Fruit fly (Drosophila melanogaster) ovary, adult (tissue): ENCODE measurements around the gene AP-2alpha.

Experiments used
- CG17801 ChIP-seq: fragments of 200-800 bp; optimal IDR thresholded peaks from 2 replicates; lab custom pipeline; 2019; ENCODE audit warnings: missing biosample characterization, mild to moderate bottlenecking, missing genetic modification characterization, moderate library complexity; ENCODE audit not compliant: partially characterized antibody

Gene AP-2alpha

DNA sequence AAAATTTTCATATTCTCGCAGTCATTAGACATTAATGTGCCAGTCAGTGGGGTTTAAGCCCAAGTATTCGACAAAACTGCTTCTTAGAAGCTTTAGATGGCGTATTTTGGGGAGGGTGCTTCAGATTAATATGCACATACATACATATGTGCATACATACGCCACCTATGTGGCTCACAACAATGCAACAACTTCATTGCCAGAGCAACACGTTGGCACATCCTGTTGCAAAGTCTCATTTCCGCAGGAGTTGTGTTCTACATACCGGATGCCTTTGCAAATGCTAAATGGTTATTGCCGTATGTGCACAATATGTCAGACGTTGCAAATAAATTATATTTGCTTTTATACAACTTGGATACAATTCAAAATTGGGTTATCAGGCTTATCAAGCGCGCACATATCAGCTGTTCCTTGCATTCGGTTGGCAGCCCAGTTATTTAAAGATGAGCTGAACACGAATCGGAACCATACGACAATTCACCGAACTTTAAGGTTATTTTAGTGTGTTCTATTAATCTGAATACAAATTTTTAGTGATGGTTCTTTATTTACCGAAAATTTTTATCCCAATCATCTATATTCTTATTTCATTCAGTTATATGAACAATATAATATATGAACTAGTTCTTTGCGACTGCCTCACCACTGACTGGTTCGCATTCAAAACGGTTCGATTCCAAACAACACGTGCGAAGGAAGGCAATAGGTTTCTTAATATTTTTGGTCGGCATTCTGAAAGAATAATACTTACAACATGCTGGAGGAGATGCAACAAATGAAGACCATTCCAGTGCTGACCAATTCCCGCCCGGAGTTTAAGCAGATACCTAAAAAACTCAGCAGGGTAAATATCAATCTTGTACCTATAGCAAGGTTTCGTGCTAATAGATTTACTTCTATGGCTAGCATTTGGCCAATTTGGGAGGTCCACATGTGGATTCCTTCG is 10.7 kb downstream of the AP-2alpha start, which contains the start of gene Polr1B:
Gene Polr1B (plus strand): TSS at position 659 of the 949 bp plus-strand sequence.
- no peak for TF ChIP-seq CG17801

dm6 chr2L:402098-402497 is 12.5 kb downstream of the AP-2alpha start, which contains the start of gene CG4213:
Gene CG4213 (minus strand): TSS chr2L:402198.
- no peak for TF ChIP-seq CG17801

dm6 chr2L:395366-396117 is 19.0 kb downstream of the AP-2alpha start:
- no peak for TF ChIP-seq CG17801

DNA sequence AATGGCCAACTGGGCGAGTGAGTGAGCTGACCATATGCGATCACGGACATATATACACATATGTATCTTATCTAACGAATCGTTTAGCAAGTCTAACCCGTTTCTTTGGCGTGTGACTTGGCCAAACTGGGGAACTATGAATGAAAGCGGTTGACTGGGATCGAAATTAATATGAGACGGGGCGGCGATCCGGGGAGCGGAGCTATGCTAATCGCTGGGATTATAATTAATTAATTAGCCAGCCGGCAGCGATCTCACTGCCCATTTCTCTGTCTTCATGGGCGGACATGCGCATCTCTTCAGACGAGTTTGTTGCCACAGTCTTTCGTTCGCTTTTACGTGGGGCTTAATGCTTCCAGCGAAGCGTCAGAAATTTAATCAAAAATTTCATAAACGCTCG is 22.0 kb downstream of the AP-2alpha start:
- TF ChIP-seq CG17801 = no peak

- TF ChIP-seq CG17801 = no peak
These were observed 24.1 kb downstream of the AP-2alpha start for dm6 chr2L:390509-390908.

DNA sequence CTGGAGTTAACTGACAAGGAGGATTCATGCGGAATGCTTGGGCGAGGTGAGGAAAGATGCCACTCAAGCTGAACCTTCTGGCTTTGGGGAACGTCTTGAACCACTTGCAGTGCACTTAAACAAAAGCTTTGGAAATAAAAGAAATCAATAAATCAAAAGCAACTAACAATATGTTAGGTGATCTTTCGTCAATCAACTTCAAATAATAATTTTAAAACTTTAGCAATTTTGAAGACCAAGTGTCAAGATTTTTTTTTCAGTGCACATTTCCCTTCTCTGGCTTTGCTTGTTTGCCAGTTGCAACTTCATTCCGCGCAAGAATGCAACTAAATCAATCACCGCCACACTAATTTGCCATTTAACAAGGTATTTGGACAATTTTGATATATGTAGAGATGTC is 31.8 kb downstream of the AP-2alpha start:
- TF ChIP-seq CG17801 = no peak

DNA sequence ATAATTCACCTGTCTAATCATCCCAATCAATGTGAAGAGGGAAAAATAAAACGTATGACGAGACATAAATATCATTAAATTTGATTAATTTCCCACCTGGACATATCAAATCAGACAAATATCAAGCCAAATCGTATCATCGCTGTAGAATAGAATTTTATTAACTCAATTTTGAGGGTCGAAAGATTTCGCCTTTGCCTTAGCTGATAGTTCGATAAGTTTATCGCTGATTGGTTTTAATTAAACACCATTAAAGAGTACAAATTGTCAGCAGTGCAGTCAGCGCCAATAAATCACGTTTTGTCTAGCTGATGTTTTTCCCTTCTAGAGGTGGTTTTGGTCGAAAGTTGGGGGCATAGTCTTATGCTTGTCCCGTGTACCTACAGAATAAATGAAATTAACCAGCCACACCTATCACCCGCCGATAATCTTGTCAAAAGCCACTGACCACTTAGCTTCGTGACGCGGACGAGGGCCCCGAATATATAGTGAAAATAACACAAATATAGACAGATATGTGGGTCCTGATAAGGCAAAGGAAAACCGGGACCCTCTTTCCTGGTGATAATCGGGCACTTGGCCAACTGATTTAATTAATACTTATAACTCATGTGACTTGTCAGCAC is 35.6 kb downstream of the AP-2alpha start:
- TF ChIP-seq CG17801 = no peak

- no peak for TF ChIP-seq CG17801
These were observed 36.8 kb downstream of the AP-2alpha start, which contains the start of gene al for dm6 chr2L:377780-378222. Gene al (plus strand): TSS chr2L:378112.

- no peak for TF ChIP-seq CG17801
These were observed 42.8 kb downstream of the AP-2alpha start for dm6 chr2L:371747-372146.

dm6 chr2L:369811-370210 is 44.8 kb downstream of the AP-2alpha start:
- no peak for TF ChIP-seq CG17801

- TF ChIP-seq CG17801 = no peak
These were observed 46.1 kb downstream of the AP-2alpha start for dm6 chr2L:368398-369008.

dm6 chr2L:366876-367275 is 47.7 kb downstream of the AP-2alpha start:
- no peak for TF ChIP-seq CG17801
